Worm (Caenorhabditis elegans): ENCODE results near the gene ugt-58.
A peak's percentile ranks its signal among the peaks of the same experiment; 100 is the strongest.

Gene ugt-58

DNA sequence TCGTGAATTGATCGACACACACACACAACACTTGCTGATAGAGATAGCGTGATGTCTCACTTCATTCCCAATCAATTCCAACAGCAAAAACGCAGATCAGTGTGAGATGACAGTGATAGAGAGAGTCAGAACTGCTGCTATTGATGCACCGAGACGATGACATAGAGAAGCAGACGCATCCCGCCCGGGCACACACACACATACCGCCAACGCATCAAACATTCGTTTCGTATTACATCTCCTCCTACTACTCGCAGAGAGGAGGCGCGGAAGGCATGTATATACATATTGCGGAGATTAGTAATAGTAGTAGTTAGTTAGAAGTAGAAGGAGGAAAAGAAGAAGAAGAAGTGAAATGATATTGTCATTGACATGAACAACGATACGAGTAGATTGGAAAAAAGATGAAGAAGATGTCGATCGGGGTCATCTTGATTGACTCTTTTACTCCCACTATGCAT is 32.8 kb upstream of the ugt-58 start (continued):
- TF ChIP-seq ceh-62 (tag; optimal IDR thresholded peaks at IDR 0.05) (no peak), unc-130 (GFP tag; optimal IDR thresholded peaks at IDR 0.05) (no peak), mdt-29 (GFP tag; IDR thresholded peaks at IDR 0.05) (no peak), madf-5 (GFP tag; IDR thresholded peaks at IDR 0.05) (no peak), hmg-1.1 (GFP tag; IDR thresholded peaks at IDR 0.05) (peak; percentile 46), D1046.2 (GFP tag; IDR thresholded peaks at IDR 0.05) (no peak), php-3 (GFP tag; IDR thresholded peaks at IDR 0.05) (0 out of 2 replicates have a peak, but pooled peaks have one; percentile 36), spr-3 (GFP tag; optimal IDR thresholded peaks at IDR 0.05) (no peak), snpc-4 (tag; optimal IDR thresholded peaks at IDR 0.05) (no peak), Y48G9A.11 (GFP tag; IDR thresholded peaks at IDR 0.05) (no peak), hif-1 (tag; optimal IDR thresholded peaks at IDR 0.05) (no peak), aha-1 (tag) (peak; percentile 76), arid-1 (GFP tag; conservative IDR thresholded peaks at IDR 0.05) (no peak), F37D6.2 (tag; optimal IDR thresholded peaks at IDR 0.05) (no peak), jun-1 (tag; optimal IDR thresholded peaks at IDR 0.05) (no peak), tra-1 (GFP tag; IDR thresholded peaks at IDR 0.05) (peak; percentile 53), nhr-102 (tag; optimal IDR thresholded peaks at IDR 0.05) (peak; percentile 1), lin-15B (tag; optimal IDR thresholded peaks at IDR 0.05) (no peak), ZK337.2 (GFP tag; IDR thresholded peaks at IDR 0.05) (no peak), mxl-2 (GFP tag; conservative IDR thresholded peaks at IDR 0.05) (0 out of 2 replicates have a peak, but pooled peaks have one; percentile 33), R02D3.7 (tag; optimal IDR thresholded peaks at IDR 0.05) (no peak), zag-1 (tag; optimal IDR thresholded peaks at IDR 0.05) (no peak), ceh-28 (tag; optimal IDR thresholded peaks at IDR 0.05) (peak; percentile 22), nhr-77 (tag; optimal IDR thresholded peaks at IDR 0.05) (peak; percentile 3), dmd-8 (GFP tag; IDR thresholded peaks at IDR 0.05) (no peak), Y5F2A.4 (GFP tag; optimal IDR thresholded peaks at IDR 0.05) (no peak), T20F7.1 (GFP tag; optimal IDR thresholded peaks at IDR 0.05) (peak; percentile 43), nhr-237 (tag; optimal IDR thresholded peaks at IDR 0.05) (no peak), skn-1 (tag; optimal IDR thresholded peaks at IDR 0.05) (no peak), tag-97 (GFP tag; IDR thresholded peaks at IDR 0.05) (no peak), madf-9 (GFP tag; conservative IDR thresholded peaks at IDR 0.05) (peak; percentile 44; the same call in 1 of the 2 replicates), zfp-2 (tag; optimal IDR thresholded peaks at IDR 0.05) (no peak), duxl-1 (tag; optimal IDR thresholded peaks at IDR 0.05; ENCODE audit: poor library complexity) (no peak), ama-1 (optimal IDR thresholded peaks at IDR 0.05) (peak; percentile 2), mep-1 (tag; optimal IDR thresholded peaks at IDR 0.05) (peak; percentile 75), zfp-3 (GFP tag; conservative IDR thresholded peaks at IDR 0.05) (no peak), nhr-111 (GFP tag; optimal IDR thresholded peaks at IDR 0.05) (no peak), T26A8.4 (GFP tag; IDR thresholded peaks at IDR 0.05) (peak; percentile 33), dve-1 (tag; optimal IDR thresholded peaks at IDR 0.05; ENCODE audit: insufficient read depth) (peak; percentile 66), aly-2 (tag; optimal IDR thresholded peaks at IDR 0.05) (no peak), ceh-20 (GFP tag; IDR thresholded peaks at IDR 0.05) (no peak), lsy-2 (tag; optimal IDR thresholded peaks at IDR 0.05) (peak; percentile 45 to 48), F49E8.2 (tag; optimal IDR thresholded peaks at IDR 0.05; ENCODE audit: borderline replicate concordance) (no peak), Y105C5A.15 (GFP tag; IDR thresholded peaks at IDR 0.05) (no peak), F44E2.7 (GFP tag; IDR thresholded peaks at IDR 0.05) (no peak), lin-1 (GFP tag; IDR thresholded peaks at IDR 0.05) (peak; percentile 56; the same call in 1 of the 2 replicates), ztf-7 (tag; optimal IDR thresholded peaks at IDR 0.05) (no peak), lir-3 (tag; optimal IDR thresholded peaks at IDR 0.05) (no peak), daf-19 (GFP tag; conservative IDR thresholded peaks at IDR 0.05) (no peak), fkh-10 (GFP tag; optimal IDR thresholded peaks at IDR 0.05) (no peak), spr-1 (tag; optimal IDR thresholded peaks at IDR 0.05) (peak; percentile 24), ztf-11 (tag; optimal IDR thresholded peaks at IDR 0.05) (no peak)

Measured in whole organism, L4 larva.